Fruit fly (Drosophila melanogaster) whole organism, embryonic: ENCODE measurements around the gene CG11350.

Source experiments
- Atf3 ChIP-seq: fragments of 200-800 bp; sonication (Bioruptor generic); optimal IDR thresholded peaks from 3 replicates; lab custom pipeline; 2016; ENCODE audit warnings: missing biosample characterization, missing genetic modification characterization
- Atf6 ChIP-seq: fragments of 200-800 bp; sonication (Bioruptor generic); IDR thresholded peaks from 2 replicates; pipeline ENCODE4 v1.3.6; 2022; ENCODE audit warnings: missing biosample characterization, missing genetic modification characterization
- B-H1 ChIP-seq: fragments of 200-800 bp; sonication (Bioruptor generic); IDR thresholded peaks from 3 replicates; pipeline ENCODE4 v1.3.6; 2022; ENCODE audit warnings: missing biosample characterization, missing genetic modification characterization
- B-H2 ChIP-seq: fragments of 200-800 bp; sonication (Bioruptor generic); optimal IDR thresholded peaks from 2 replicates; lab custom pipeline; 2018; ENCODE audit warnings: missing biosample characterization, mild to moderate bottlenecking, missing genetic modification characterization
- BtbVII ChIP-seq: fragments of 200-800 bp; sonication (Bioruptor generic); optimal IDR thresholded peaks from 3 replicates; lab custom pipeline; 2017; ENCODE audit warnings: missing biosample characterization, mild to moderate bottlenecking, missing genetic modification characterization
- C15 ChIP-seq: fragments of 200-800 bp; sonication (Bioruptor generic); IDR thresholded peaks from 3 replicates; pipeline ENCODE4 v1.3.6; 2022; ENCODE audit warnings: missing biosample characterization, missing genetic modification characterization
- CG1024 ChIP-seq: fragments of 200-800 bp; sonication (Bioruptor generic); IDR thresholded peaks from 2 replicates; pipeline ENCODE4 v1.3.6; 2022; ENCODE audit warnings: missing biosample characterization, missing genetic modification characterization
- CG12104 ChIP-seq: fragments of 200-800 bp; sonication (Bioruptor generic); optimal IDR thresholded peaks from 3 replicates; lab custom pipeline; 2016; ENCODE audit warnings: missing biosample characterization, missing genetic modification characterization
- CG12391 ChIP-seq: fragments of 200-800 bp; sonication (Bioruptor generic); optimal IDR thresholded peaks from 3 replicates; lab custom pipeline; 2018; ENCODE audit warnings: missing biosample characterization, mild to moderate bottlenecking, missing genetic modification characterization, moderate library complexity
- CG12942 ChIP-seq: fragments of 200-800 bp; sonication (Bioruptor generic); optimal IDR thresholded peaks from 3 replicates; lab custom pipeline; 2016; ENCODE audit warnings: missing biosample characterization, missing genetic modification characterization
- CG13424 ChIP-seq: fragments of 200-800 bp; sonication (Bioruptor generic); optimal IDR thresholded peaks from 2 replicates; lab custom pipeline; 2019; ENCODE audit warnings: missing biosample characterization, mild to moderate bottlenecking, missing genetic modification characterization, moderate library complexity
- CG14441 ChIP-seq: fragments of 200-800 bp; sonication (Bioruptor generic); IDR thresholded peaks from 2 replicates; pipeline ENCODE4 v1.3.6; 2022; ENCODE audit warnings: missing biosample characterization, missing genetic modification characterization
- CG17568 ChIP-seq: fragments of 200-800 bp; sonication (Bioruptor generic); optimal IDR thresholded peaks from 2 replicates; lab custom pipeline; 2018; ENCODE audit warnings: missing biosample characterization, mild to moderate bottlenecking, missing genetic modification characterization, moderate library complexity
- CG1792 ChIP-seq: fragments of 200-800 bp; sonication (Bioruptor generic); optimal IDR thresholded peaks from 2 replicates; lab custom pipeline; 2016; ENCODE audit warnings: missing biosample characterization, missing genetic modification characterization
- CG18476 ChIP-seq: fragments of 200-800 bp; sonication (Bioruptor generic); optimal IDR thresholded peaks from 2 replicates; lab custom pipeline; 2016; ENCODE audit warnings: missing biosample characterization, mild to moderate bottlenecking, missing genetic modification characterization
- CG31224 ChIP-seq: fragments of 200-800 bp; sonication (Bioruptor generic); IDR thresholded peaks from 2 replicates; pipeline ENCODE4 v1.3.6; 2022; ENCODE audit warnings: missing biosample characterization, missing genetic modification characterization
- CG34224 ChIP-seq: fragments of 200-800 bp; sonication (Bioruptor generic); IDR thresholded peaks from 3 replicates; pipeline ENCODE4 v1.3.6; 2022; ENCODE audit warnings: missing biosample characterization, missing genetic modification characterization; ENCODE audit not compliant: partially characterized antibody
- CG4282 ChIP-seq: fragments of 200-800 bp; sonication (Bioruptor generic); optimal IDR thresholded peaks from 2 replicates; lab custom pipeline; 2016; ENCODE audit warnings: missing biosample characterization, missing genetic modification characterization
- CG4328 ChIP-seq: fragments of 200-800 bp; sonication (Bioruptor generic); optimal IDR thresholded peaks from 3 replicates; lab custom pipeline; 2017; ENCODE audit warnings: missing biosample characterization, missing genetic modification reagents, missing genetic modification characterization
- CG4360 ChIP-seq: fragments of 200-800 bp; sonication (Bioruptor generic); IDR thresholded peaks from 2 replicates; pipeline ENCODE4 v1.3.6; 2022; ENCODE audit warnings: missing biosample characterization, missing genetic modification characterization
- CG4730 ChIP-seq: fragments of 200-800 bp; sonication (Bioruptor generic); IDR thresholded peaks from 2 replicates; pipeline ENCODE4 v1.3.6; 2022; ENCODE audit warnings: missing biosample characterization, missing genetic modification characterization
- CG4820 ChIP-seq: fragments of 200-800 bp; sonication (Bioruptor generic); optimal IDR thresholded peaks from 3 replicates; lab custom pipeline; 2016; ENCODE audit warnings: missing biosample characterization, missing genetic modification characterization
- CG6683 ChIP-seq: fragments of 200-800 bp; sonication (Bioruptor generic); optimal IDR thresholded peaks from 2 replicates; lab custom pipeline; 2017; ENCODE audit warnings: missing biosample characterization, mild to moderate bottlenecking, missing genetic modification characterization, missing genetic modification reagents
- CG7357 ChIP-seq: fragments of 200-800 bp; sonication (Bioruptor generic); IDR thresholded peaks from 3 replicates; pipeline ENCODE4 v1.3.6; 2022; ENCODE audit warnings: missing biosample characterization, missing genetic modification characterization
- CG8388 ChIP-seq: fragments of 200-800 bp; sonication (Bioruptor generic); optimal IDR thresholded peaks from 2 replicates; lab custom pipeline; 2019; ENCODE audit warnings: missing biosample characterization, mild to moderate bottlenecking, missing genetic modification characterization, moderate library complexity
- CG9215 ChIP-seq: fragments of 200-800 bp; sonication (Bioruptor generic); IDR thresholded peaks from 2 replicates; pipeline ENCODE4 v1.3.6; 2022; ENCODE audit warnings: missing biosample characterization, missing genetic modification characterization
- CG9437 ChIP-seq: fragments of 200-800 bp; sonication (Bioruptor generic); optimal IDR thresholded peaks from 2 replicates; lab custom pipeline; 2018; ENCODE audit warnings: missing biosample characterization, mild to moderate bottlenecking, missing genetic modification characterization
- CHES-1-like ChIP-seq: fragments of 200-800 bp; sonication (Bioruptor generic); optimal IDR thresholded peaks from 2 replicates; lab custom pipeline; 2016; ENCODE audit warnings: missing biosample characterization, missing genetic modification characterization
- Dbx ChIP-seq: fragments of 200-800 bp; sonication (Bioruptor generic); IDR thresholded peaks from 3 replicates; pipeline ENCODE4 v1.3.6; 2022; ENCODE audit warnings: missing biosample characterization, missing genetic modification characterization
- Dfd ChIP-seq, 2 experiments: fragments of >200 bp; optimal IDR thresholded peaks; 2 replicates each; lab custom pipeline; 2017; ENCODE audit warnings: missing biosample characterization in 2 of 2, missing genetic modification characterization in 2 of 2
- E2f2 ChIP-seq: fragments of 200-800 bp; sonication (Bioruptor generic); IDR thresholded peaks from 2 replicates; pipeline ENCODE4 v1.3.6; 2022; ENCODE audit warnings: missing biosample characterization, missing genetic modification characterization
- Hsf ChIP-seq: fragments of 200-800 bp; sonication (Bioruptor generic); optimal IDR thresholded peaks from 3 replicates; lab custom pipeline; 2016; ENCODE audit warnings: missing biosample characterization, missing genetic modification characterization
- NC2α ChIP-seq: fragments of 200-800 bp; sonication (Bioruptor generic); optimal IDR thresholded peaks from 2 replicates; lab custom pipeline; 2016; ENCODE audit warnings: missing biosample characterization, missing genetic modification characterization
- Oli ChIP-seq: fragments of 200-800 bp; sonication (Bioruptor generic); optimal IDR thresholded peaks from 2 replicates; lab custom pipeline; 2018; ENCODE audit warnings: missing biosample characterization, mild to moderate bottlenecking, missing genetic modification characterization, moderate library complexity
- Rfx ChIP-seq: fragments of 200-800 bp; sonication (Bioruptor generic); IDR thresholded peaks from 2 replicates; pipeline ENCODE4 v1.3.6; 2022; ENCODE audit warnings: missing biosample characterization, missing genetic modification characterization
- TFAM ChIP-seq: fragments of 200-800 bp; sonication (Bioruptor generic); optimal IDR thresholded peaks from 2 replicates; lab custom pipeline; 2017; ENCODE audit warnings: missing biosample characterization, missing genetic modification characterization, inconsistent platforms
- Vsx1 ChIP-seq: fragments of 200-800 bp; sonication (Bioruptor generic); optimal IDR thresholded peaks from 2 replicates; lab custom pipeline; 2017; ENCODE audit warnings: missing biosample characterization, mild to moderate bottlenecking, missing genetic modification characterization, missing genetic modification reagents
- ap ChIP-seq: fragments of 200-800 bp; sonication (Bioruptor generic); IDR thresholded peaks from 2 replicates; pipeline ENCODE4 v1.3.6; 2022; ENCODE audit warnings: missing biosample characterization, missing genetic modification characterization
- da ChIP-seq: fragments of 200-800 bp; sonication (Bioruptor generic); optimal IDR thresholded peaks from 2 replicates; lab custom pipeline; 2016; ENCODE audit warnings: missing biosample characterization, missing genetic modification characterization
- dan ChIP-seq: fragments of 200-800 bp; sonication (Bioruptor generic); IDR thresholded peaks from 2 replicates; pipeline ENCODE4 v1.3.6; 2022; ENCODE audit warnings: missing biosample characterization, missing genetic modification characterization
- ewg ChIP-seq: fragments of 200-800 bp; sonication (Bioruptor generic); optimal IDR thresholded peaks from 3 replicates; lab custom pipeline; 2017; ENCODE audit warnings: mild to moderate bottlenecking, missing biosample characterization, missing genetic modification reagents, missing genetic modification characterization
- gt ChIP-seq: fragments of 200-800 bp; sonication (Bioruptor generic); IDR thresholded peaks from 2 replicates; pipeline ENCODE4 v1.3.6; 2022; ENCODE audit warnings: missing biosample characterization, missing genetic modification characterization
- ham ChIP-seq: fragments of 200-800 bp; sonication (Bioruptor generic); IDR thresholded peaks from 2 replicates; pipeline ENCODE4 v1.3.6; 2022; ENCODE audit warnings: missing biosample characterization, missing genetic modification characterization
- lilli ChIP-seq: fragments of 200-800 bp; sonication (Bioruptor generic); optimal IDR thresholded peaks from 3 replicates; lab custom pipeline; 2016; ENCODE audit warnings: missing biosample characterization, missing genetic modification characterization
- mld ChIP-seq: fragments of 200-800 bp; sonication (Bioruptor generic); IDR thresholded peaks from 3 replicates; pipeline ENCODE4 v1.3.6; 2022; ENCODE audit warnings: missing biosample characterization, missing genetic modification characterization; ENCODE audit not compliant: partially characterized antibody
- phol ChIP-seq: fragments of 200-800 bp; sonication (Bioruptor generic); optimal IDR thresholded peaks from 3 replicates; lab custom pipeline; 2018; ENCODE audit warnings: missing biosample characterization, mild to moderate bottlenecking, missing genetic modification characterization, moderate library complexity
- prd ChIP-seq, 3 experiments: fragments of >200 bp in 2 of 3; fragments of 200-800 bp in 1 of 3; sonication (Bioruptor generic) in 1 of 3; optimal IDR thresholded peaks in 2 of 3; IDR thresholded peaks in 1 of 3; 2 replicates in 2 of 3; 3 replicates in 1 of 3; pipeline versions ENCODE4 v1.3.6 to Lab custom; 2017 to 2022; ENCODE audit warnings: missing biosample characterization in 1 of 3, missing genetic modification characterization in 1 of 3
- shn ChIP-seq: fragments of 200-800 bp; sonication (Bioruptor generic); optimal IDR thresholded peaks from 3 replicates; lab custom pipeline; 2016; ENCODE audit warnings: missing biosample characterization, missing genetic modification characterization
- so ChIP-seq: fragments of 200-800 bp; sonication (Bioruptor generic); IDR thresholded peaks from 3 replicates; pipeline ENCODE4 v1.3.6; 2022; ENCODE audit warnings: missing biosample characterization, missing genetic modification characterization
- sug ChIP-seq: fragments of 200-800 bp; optimal IDR thresholded peaks from 2 replicates; lab custom pipeline; 2019; ENCODE audit warnings: missing biosample characterization, mild to moderate bottlenecking, missing genetic modification characterization, moderate library complexity
- tna ChIP-seq: fragments of 200-800 bp; sonication (Bioruptor generic); IDR thresholded peaks from 2 replicates; pipeline ENCODE4 v1.3.6; 2022; ENCODE audit warnings: missing biosample characterization, missing genetic modification characterization; ENCODE audit not compliant: partially characterized antibody
- vnd ChIP-seq: fragments of 200-800 bp; sonication (Bioruptor generic); IDR thresholded peaks from 3 replicates; pipeline ENCODE4 v1.3.6; 2022; ENCODE audit warnings: missing biosample characterization, missing genetic modification characterization; ENCODE audit not compliant: partially characterized antibody

CG11350 gene

DNA sequence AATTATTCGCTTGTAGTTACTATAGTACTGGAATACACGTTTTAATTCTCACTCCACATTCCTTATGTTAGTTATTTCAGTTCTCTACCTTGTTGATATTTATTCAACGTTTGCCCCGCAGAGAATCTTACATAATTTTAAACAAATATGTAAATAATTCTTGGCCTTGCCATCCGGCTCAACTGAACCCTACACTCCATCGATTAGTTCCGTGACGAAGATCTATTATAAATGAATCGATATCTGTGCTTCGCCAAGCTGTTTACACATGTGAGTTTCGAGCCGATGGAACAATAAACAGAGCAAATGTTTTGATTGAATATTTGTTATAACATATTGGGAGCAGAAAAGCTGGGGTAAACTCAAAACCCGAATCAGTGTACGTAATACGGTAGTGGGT is 39.2 kb downstream of the CG11350 start (continued):
- TF ChIP-seq CG34224 (GFP tag; lab: Robert Waterston, UW) (no peak), ham (no peak), CG9437 (GFP tag; lab: Kevin White, UChicago) (no peak), CG4360 (no peak), CG4282 (no peak), BtbVII (GFP tag; lab: Kevin White, UChicago) (peak; percentile 65), prd (optimal IDR thresholded peaks at IDR 0.05; lab: Kevin White, UChicago) (no peak), prd (GFP tag; IDR thresholded peaks at IDR 0.05; lab: Robert Waterston, UW) (no peak), CG4328 (GFP tag; lab: Kevin White, UChicago) (peak; percentile 14), CG31224 (no peak), CG1024 (GFP tag; lab: Robert Waterston, UW) (no peak), CG1792 (GFP tag; lab: Kevin White, UChicago) (no peak), CG6683 (GFP tag; lab: Kevin White, UChicago) (peak; percentile 41), gt (no peak), ewg (GFP tag; lab: Kevin White, UChicago) (no peak), Dfd (GFP tag; optimal IDR thresholded peaks at IDR 0.05; lab: Kevin White, UChicago) (no peak), CG4820 (GFP tag; lab: Kevin White, UChicago) (no peak), shn (no peak), dan (GFP tag; lab: Robert Waterston, UW) (no peak), da (GFP tag; lab: Kevin White, UChicago) (no peak), B-H1 (GFP tag; lab: Robert Waterston, UW) (no peak; the same call in 2 of the 3 replicates), CG9215 (GFP tag; lab: Robert Waterston, UW) (no peak), ap (GFP tag; lab: Robert Waterston, UW) (no peak), lilli (GFP tag; lab: Kevin White, UChicago) (no peak), CG7357 (no peak), Dbx (GFP tag; lab: Robert Waterston, UW) (peak; percentile 67), CG12391 (tag; lab: Kevin White, UChicago) (no peak), CG14441 (peak; percentile 34; the same call in 1 of the 2 replicates), CG18476 (GFP tag; lab: Kevin White, UChicago) (no peak), Vsx1 (GFP tag; lab: Kevin White, UChicago) (peak; percentile 15), E2f2 (GFP tag; lab: Robert Waterston, UW) (no peak), CG17568 (peak; percentile 63), B-H2 (GFP tag; lab: Kevin White, UChicago) (peak; percentile 12), CG12942 (GFP tag; lab: Kevin White, UChicago) (no peak), NC2α (no peak), CG13424 (tag; lab: Kevin White, UChicago) (no peak), CG8388 (GFP tag; lab: Kevin White, UChicago) (no peak), CHES-1-like (GFP tag; lab: Kevin White, UChicago) (no peak), Atf3 (GFP tag; lab: Kevin White, UChicago) (no peak), TFAM (no peak), so (GFP tag; lab: Robert Waterston, UW) (peak; percentile 22; the same call in 1 of the 3 replicates), CG4730 (GFP tag; lab: Robert Waterston, UW) (no peak), CG12104 (peak; percentile 5), vnd (no peak), phol (tag; lab: Kevin White, UChicago) (no peak), sug (tag; lab: Kevin White, UChicago) (no peak), C15 (GFP tag; lab: Robert Waterston, UW) (peak; percentile 50; the same call in 1 of the 3 replicates), Atf6 (GFP tag; lab: Robert Waterston, UW) (peak; percentile 77), tna (GFP tag; lab: Robert Waterston, UW) (no peak), Hsf (GFP tag; lab: Kevin White, UChicago) (no peak), Rfx (GFP tag; lab: Robert Waterston, UW) (peak; percentile 74), mld (GFP tag; lab: Robert Waterston, UW) (no peak), Oli (tag; lab: Kevin White, UChicago) (no peak)
